Worm (Caenorhabditis elegans): ENCODE results near the gene F10A3.11.

DNA sequence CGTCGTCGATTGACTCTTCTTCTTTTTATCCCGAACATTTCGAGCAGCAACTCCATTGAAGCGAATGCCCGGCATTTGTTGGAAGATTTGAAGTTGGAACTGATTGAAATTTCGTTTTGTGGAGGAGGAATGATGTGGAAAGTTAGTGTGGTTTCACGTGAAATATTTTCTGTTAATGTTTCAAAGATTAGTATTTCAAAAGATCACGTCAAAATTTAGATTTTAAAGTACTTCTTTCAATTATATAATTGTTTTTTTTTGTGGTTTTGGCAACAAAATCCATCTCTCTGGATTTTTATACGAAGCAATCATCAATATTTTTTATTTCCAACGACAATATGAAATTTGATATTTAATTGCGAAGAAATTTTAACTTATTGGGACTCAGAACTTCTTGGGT lies 25.4 kb upstream of the F10A3.11 start, which contains the start of gene F44G3.7:
- TF ChIP-seq T22C8.4 (GFP tag; IDR thresholded peaks at IDR 0.05) (no peak), cog-1 (tag; optimal IDR thresholded peaks at IDR 0.05) (no peak), tab-1 (GFP tag; IDR thresholded peaks at IDR 0.05) (no peak), klf-2 (GFP tag; conservative IDR thresholded peaks at IDR 0.05) (no peak), ref-1 (GFP tag; conservative IDR thresholded peaks at IDR 0.05) (no peak), flt-1 (GFP tag; IDR thresholded peaks at IDR 0.05) (no peak), ztf-29 (GFP tag; IDR thresholded peaks at IDR 0.05) (no peak)

Measured in whole organism, midembryonic.